Fruit fly (Drosophila melanogaster): ENCODE data around the gene Smr.
A peak's percentile ranks its signal among the peaks of the same experiment; 100 is the strongest.

Smr gene

DNA sequence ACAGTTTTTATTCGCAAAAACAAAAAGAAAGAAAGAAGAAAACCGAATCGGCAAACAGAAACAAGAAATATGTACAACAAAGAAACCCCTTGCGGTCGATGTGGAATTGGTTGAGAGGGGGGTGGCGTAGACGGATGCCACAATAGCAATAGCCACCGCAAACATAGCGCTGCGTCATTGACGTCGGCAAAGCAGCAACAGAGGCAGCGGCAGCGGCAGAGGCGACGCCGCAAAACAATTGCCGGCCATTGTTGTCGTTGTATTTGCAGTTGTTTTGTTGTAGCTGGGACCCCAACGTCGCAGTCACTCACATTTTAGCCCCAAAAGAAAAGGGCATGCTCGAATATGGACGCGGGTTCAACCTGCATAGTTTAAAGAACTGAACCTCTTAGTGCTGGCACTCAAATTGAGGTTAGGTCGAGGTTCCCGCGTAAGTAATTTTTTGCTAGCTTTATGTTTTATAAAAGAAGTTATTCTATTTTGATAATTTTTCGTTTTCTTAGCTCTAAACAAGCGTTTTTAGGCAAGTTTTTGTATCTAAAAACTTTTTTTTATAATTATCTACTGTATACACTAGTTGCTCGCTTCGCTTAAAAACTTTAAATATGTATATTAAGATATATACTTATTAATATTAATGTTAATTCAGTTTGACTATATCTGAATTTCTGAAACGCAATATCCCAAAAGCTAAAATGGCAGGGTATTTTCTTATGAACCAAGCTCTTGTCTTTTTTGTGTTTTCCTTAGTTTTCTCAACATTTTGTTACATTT, 13.4 kb upstream of the Smr start:
- peak; percentile 46 for TF ChIP-seq Pif1B (GFP tag; optimal IDR thresholded peaks at IDR 0.05)
- TF ChIP-seq CG12605 (GFP tag; IDR thresholded peaks at IDR 0.05) = no peak
- no peak for TF ChIP-seq CG13204 (GFP tag; optimal IDR thresholded peaks at IDR 0.05)
- peak; percentile 85 for TF ChIP-seq fd96Ca (GFP tag; IDR thresholded peaks at IDR 0.05)
- peak; percentile 90 for TF ChIP-seq CG9948 (tag; optimal IDR thresholded peaks at IDR 0.05)
- TF ChIP-seq Snoo (tag; optimal IDR thresholded peaks at IDR 0.05) = peak; percentile 84
- TF ChIP-seq CG10348 (GFP tag; IDR thresholded peaks at IDR 0.05) = 0 out of 2 replicates have a peak, but pooled peaks have one; percentile 54
- TF ChIP-seq CG34367 (tag; optimal IDR thresholded peaks at IDR 0.05) = peak; percentile 67
- TF ChIP-seq rn (GFP tag; IDR thresholded peaks at IDR 0.05) = peak; percentile 35; the same call in 1 of the 2 replicates
- peak; percentile 76 for TF ChIP-seq CG17806 (tag; optimal IDR thresholded peaks at IDR 0.05)
- peak; percentile 85 for TF ChIP-seq CG8159 (tag; optimal IDR thresholded peaks at IDR 0.05)
- peak; percentile 84 for TF ChIP-seq CG14655 (GFP tag; optimal IDR thresholded peaks at IDR 0.05)
- no peak for TF ChIP-seq gl (tag; optimal IDR thresholded peaks at IDR 0.05)
- TF ChIP-seq CG8301 (tag; optimal IDR thresholded peaks at IDR 0.05) = peak; percentile 1
- peak; percentile 72; the same call in 2 of the 3 replicates for TF ChIP-seq CG4496 (GFP tag; IDR thresholded peaks at IDR 0.05)
- peak; percentile 53 for TF ChIP-seq CG32121 (GFP tag; IDR thresholded peaks at IDR 0.05)
- peak; percentile 29 for TF ChIP-seq EcR (GFP tag; optimal IDR thresholded peaks at IDR 0.05)
- peak; percentile 84 for TF ChIP-seq CG15710 (tag; optimal IDR thresholded peaks at IDR 0.05)
- peak; percentile 61 for TF ChIP-seq Pif1A (GFP tag; optimal IDR thresholded peaks at IDR 0.05)
- TF ChIP-seq Ets98B (GFP tag; IDR thresholded peaks at IDR 0.05) = peak; percentile 32; the same call in 1 of the 2 replicates
- peak; percentile 24 for TF ChIP-seq D1 (tag; optimal IDR thresholded peaks at IDR 0.05)

DNA sequence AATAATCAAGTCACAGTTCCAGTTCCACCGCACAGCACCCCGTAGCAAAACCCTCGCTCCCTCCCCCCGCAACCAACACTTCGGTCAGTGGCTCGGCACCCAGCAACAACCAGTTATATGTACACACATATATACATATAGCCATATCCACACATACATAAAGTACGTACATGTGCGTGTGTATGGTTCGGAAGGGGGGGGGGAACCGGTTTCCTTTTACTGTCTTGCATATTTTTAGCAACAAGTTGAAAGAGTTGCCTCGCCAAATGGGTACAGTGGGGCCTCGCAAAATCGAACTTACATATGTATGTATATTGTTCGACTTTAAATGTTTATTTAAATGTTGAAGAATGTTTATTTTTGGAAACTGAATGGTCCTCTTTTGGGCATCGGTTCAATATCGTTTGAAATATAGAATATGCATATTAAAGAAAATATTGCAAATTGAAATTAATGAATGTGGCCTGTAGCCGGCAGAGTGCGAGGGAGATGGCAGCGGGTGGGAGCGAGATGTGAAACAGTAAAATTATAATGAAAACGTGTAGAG, 12.7 kb upstream of the Smr start:
- TF ChIP-seq CG15710 (tag; optimal IDR thresholded peaks at IDR 0.05) (peak; percentile 88), CG17806 (tag; optimal IDR thresholded peaks at IDR 0.05) (peak; percentile 88), Pif1B (GFP tag; optimal IDR thresholded peaks at IDR 0.05) (peak; percentile 85), gl (tag; optimal IDR thresholded peaks at IDR 0.05) (peak; percentile 70), CG13204 (GFP tag; optimal IDR thresholded peaks at IDR 0.05) (peak; percentile 45), CG10348 (GFP tag; IDR thresholded peaks at IDR 0.05) (peak; percentile 57; the same call in 1 of the 2 replicates), Ets98B (GFP tag; IDR thresholded peaks at IDR 0.05) (peak; percentile 90), Pif1A (GFP tag; optimal IDR thresholded peaks at IDR 0.05) (peak; percentile 89), CG12605 (GFP tag; IDR thresholded peaks at IDR 0.05) (peak; percentile 80; the same call in 1 of the 2 replicates), rn (GFP tag; IDR thresholded peaks at IDR 0.05) (peak; percentile 72; the same call in 1 of the 2 replicates), CG34367 (tag; optimal IDR thresholded peaks at IDR 0.05) (peak; percentile 86), CG14655 (GFP tag; optimal IDR thresholded peaks at IDR 0.05) (peak; percentile 88), CG9948 (tag; optimal IDR thresholded peaks at IDR 0.05) (peak; percentile 86), fd96Ca (GFP tag; IDR thresholded peaks at IDR 0.05) (peak; percentile 94), Snoo (tag; optimal IDR thresholded peaks at IDR 0.05) (peak; percentile 87), CG8159 (tag; optimal IDR thresholded peaks at IDR 0.05) (peak; percentile 91), CG4496 (GFP tag; IDR thresholded peaks at IDR 0.05) (peak; percentile 92), EcR (GFP tag; optimal IDR thresholded peaks at IDR 0.05) (peak; percentile 97), CG32121 (GFP tag; IDR thresholded peaks at IDR 0.05) (peak; percentile 93), CG8301 (tag; optimal IDR thresholded peaks at IDR 0.05) (peak; percentile 86), D1 (tag; optimal IDR thresholded peaks at IDR 0.05) (peak; percentile 76)

DNA sequence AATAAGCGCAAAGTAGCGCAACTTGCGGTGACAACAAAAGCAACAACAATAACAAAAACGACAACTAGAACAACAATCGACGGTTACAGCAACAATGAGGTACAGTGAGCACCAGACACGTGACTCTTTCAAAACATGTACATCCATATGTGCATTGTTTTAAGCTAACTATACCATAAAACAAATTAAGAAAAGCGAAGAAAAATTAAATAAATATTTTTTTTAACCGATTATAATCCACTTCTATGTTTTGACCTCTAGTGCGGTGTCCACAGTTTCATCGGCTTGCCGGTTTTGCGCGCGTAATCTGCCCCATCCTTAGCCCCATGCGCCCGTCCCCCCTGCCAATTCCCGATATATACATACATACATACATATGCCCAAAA, 11.9 kb upstream of the Smr start:
- TF ChIP-seq CG8159 (tag; optimal IDR thresholded peaks at IDR 0.05) = peak; percentile 98
- TF ChIP-seq CG14655 (GFP tag; optimal IDR thresholded peaks at IDR 0.05) = peak; percentile 98
- TF ChIP-seq EcR (GFP tag; optimal IDR thresholded peaks at IDR 0.05) = no peak
- TF ChIP-seq Pif1A (GFP tag; optimal IDR thresholded peaks at IDR 0.05) = peak; percentile 97
- TF ChIP-seq CG34367 (tag; optimal IDR thresholded peaks at IDR 0.05) = peak; percentile 98
- TF ChIP-seq CG8301 (tag; optimal IDR thresholded peaks at IDR 0.05) = peak; percentile 98
- TF ChIP-seq Snoo (tag; optimal IDR thresholded peaks at IDR 0.05) = peak; percentile 86
- peak; percentile 98 for TF ChIP-seq CG9948 (tag; optimal IDR thresholded peaks at IDR 0.05)
- peak; percentile 99 for TF ChIP-seq Ets98B (GFP tag; IDR thresholded peaks at IDR 0.05)
- peak; percentile 95 for TF ChIP-seq Pif1B (GFP tag; optimal IDR thresholded peaks at IDR 0.05)
- TF ChIP-seq rn (GFP tag; IDR thresholded peaks at IDR 0.05) = peak; percentile 98
- TF ChIP-seq CG32121 (GFP tag; IDR thresholded peaks at IDR 0.05) = peak; percentile 99
- peak; percentile 88 for TF ChIP-seq CG13204 (GFP tag; optimal IDR thresholded peaks at IDR 0.05)
- peak; percentile 98 for TF ChIP-seq CG17806 (tag; optimal IDR thresholded peaks at IDR 0.05)
- peak; percentile 87 for TF ChIP-seq D1 (tag; optimal IDR thresholded peaks at IDR 0.05)
- TF ChIP-seq CG12605 (GFP tag; IDR thresholded peaks at IDR 0.05) = peak; percentile 98
- TF ChIP-seq CG4496 (GFP tag; IDR thresholded peaks at IDR 0.05) = peak; percentile 99
- TF ChIP-seq CG15710 (tag; optimal IDR thresholded peaks at IDR 0.05) = peak; percentile 99
- peak; percentile 98 for TF ChIP-seq fd96Ca (GFP tag; IDR thresholded peaks at IDR 0.05)
- peak; percentile 97 for TF ChIP-seq CG10348 (GFP tag; IDR thresholded peaks at IDR 0.05)
- peak; percentile 93 for TF ChIP-seq gl (tag; optimal IDR thresholded peaks at IDR 0.05)

DNA sequence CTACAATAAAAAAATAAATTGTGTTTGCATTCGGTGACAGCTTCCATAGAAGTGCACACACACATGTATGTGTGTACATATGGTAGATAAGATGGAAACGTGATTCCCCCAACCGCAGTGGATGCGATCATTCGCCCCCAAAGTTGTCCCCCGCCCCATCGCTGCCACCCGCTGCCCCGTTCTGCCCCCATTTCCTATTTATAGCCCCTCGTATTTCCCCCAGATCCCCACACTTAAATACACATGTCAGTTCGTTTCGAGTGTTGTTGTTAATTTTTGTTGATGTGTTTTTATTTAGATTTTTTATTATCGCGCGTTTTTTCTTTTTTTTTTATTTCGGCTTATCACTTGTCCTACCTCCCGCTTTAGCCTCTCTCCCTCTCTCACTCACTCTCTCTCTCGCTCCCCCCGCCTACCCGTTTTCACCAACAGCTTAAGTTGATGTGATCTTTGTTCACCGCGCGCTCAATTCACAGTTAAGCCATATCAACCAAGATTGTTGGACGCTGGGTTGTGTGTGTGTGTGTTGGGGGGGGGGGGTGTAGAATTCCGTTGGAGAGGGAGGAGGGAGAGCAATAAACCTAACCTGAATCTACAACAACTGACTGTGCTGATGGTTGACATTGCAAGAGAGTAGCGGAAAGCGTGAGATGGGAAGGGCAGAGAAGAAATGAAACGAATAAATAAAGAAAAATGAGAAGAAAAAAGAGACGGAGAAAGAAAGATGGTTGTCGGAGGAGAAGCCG, 11.4 kb upstream of the Smr start:
- TF ChIP-seq rn (GFP tag; IDR thresholded peaks at IDR 0.05) (0 out of 2 replicates have a peak, but pooled peaks have one; percentile 2), CG12605 (GFP tag; IDR thresholded peaks at IDR 0.05) (peak; percentile 66), Ets98B (GFP tag; IDR thresholded peaks at IDR 0.05) (peak; percentile 65), CG32121 (GFP tag; IDR thresholded peaks at IDR 0.05) (peak; percentile 72), gl (tag; optimal IDR thresholded peaks at IDR 0.05) (peak; percentile 68), CG8159 (tag; optimal IDR thresholded peaks at IDR 0.05) (peak; percentile 56), CG15710 (tag; optimal IDR thresholded peaks at IDR 0.05) (peak; percentile 55), D1 (tag; optimal IDR thresholded peaks at IDR 0.05) (no peak), CG14655 (GFP tag; optimal IDR thresholded peaks at IDR 0.05) (peak; percentile 37), CG9948 (tag; optimal IDR thresholded peaks at IDR 0.05) (peak; percentile 48), CG10348 (GFP tag; IDR thresholded peaks at IDR 0.05) (no peak), EcR (GFP tag; optimal IDR thresholded peaks at IDR 0.05) (peak; percentile 96), fd96Ca (GFP tag; IDR thresholded peaks at IDR 0.05) (peak; percentile 71; the same call in 2 of the 3 replicates), CG4496 (GFP tag; IDR thresholded peaks at IDR 0.05) (peak; percentile 86), CG34367 (tag; optimal IDR thresholded peaks at IDR 0.05) (peak; percentile 29), Pif1A (GFP tag; optimal IDR thresholded peaks at IDR 0.05) (peak; percentile 8), CG13204 (GFP tag; optimal IDR thresholded peaks at IDR 0.05) (peak; percentile 63), CG8301 (tag; optimal IDR thresholded peaks at IDR 0.05) (peak; percentile 18), Snoo (tag; optimal IDR thresholded peaks at IDR 0.05) (peak; percentile 52), CG17806 (tag; optimal IDR thresholded peaks at IDR 0.05) (peak; percentile 42), Pif1B (GFP tag; optimal IDR thresholded peaks at IDR 0.05) (no peak)
